Fruit fly (Drosophila melanogaster) whole organism, embryonic: ENCODE data around the gene CG32767.

ENCODE experiments used
- Ada2b ChIP-seq: fragments of 200-800 bp; sonication (Bioruptor generic); IDR thresholded peaks from 2 replicates; pipeline ENCODE4 v1.3.6; 2022; ENCODE audit warnings: missing biosample characterization, missing genetic modification characterization
- Atf3 ChIP-seq: fragments of 200-800 bp; sonication (Bioruptor generic); optimal IDR thresholded peaks from 3 replicates; lab custom pipeline; 2016; ENCODE audit warnings: missing biosample characterization, missing genetic modification characterization
- B-H1 ChIP-seq: fragments of 200-800 bp; sonication (Bioruptor generic); IDR thresholded peaks from 3 replicates; pipeline ENCODE4 v1.3.6; 2022; ENCODE audit warnings: missing biosample characterization, missing genetic modification characterization
- CG10431 ChIP-seq: fragments of 200-800 bp; sonication (Bioruptor generic); optimal IDR thresholded peaks from 3 replicates; lab custom pipeline; 2018; ENCODE audit warnings: missing biosample characterization, mild to moderate bottlenecking, missing genetic modification characterization
- CG10979 ChIP-seq: fragments of 200-800 bp; sonication (Bioruptor generic); optimal IDR thresholded peaks from 2 replicates; lab custom pipeline; 2018; ENCODE audit warnings: missing biosample characterization, mild to moderate bottlenecking, missing genetic modification characterization, moderate library complexity
- CG11504 ChIP-seq: fragments of 200-800 bp; sonication (Bioruptor generic); optimal IDR thresholded peaks from 3 replicates; lab custom pipeline; 2019; ENCODE audit warnings: missing biosample characterization, mild to moderate bottlenecking, missing genetic modification characterization, moderate library complexity
- CG11560 ChIP-seq: fragments of 200-800 bp; sonication (Bioruptor generic); IDR thresholded peaks from 3 replicates; pipeline ENCODE4 v1.3.6; 2022; ENCODE audit warnings: missing biosample characterization, missing genetic modification characterization
- CG12391 ChIP-seq: fragments of 200-800 bp; sonication (Bioruptor generic); optimal IDR thresholded peaks from 3 replicates; lab custom pipeline; 2018; ENCODE audit warnings: missing biosample characterization, mild to moderate bottlenecking, missing genetic modification characterization, moderate library complexity
- CG12942 ChIP-seq: fragments of 200-800 bp; sonication (Bioruptor generic); optimal IDR thresholded peaks from 3 replicates; lab custom pipeline; 2016; ENCODE audit warnings: missing biosample characterization, missing genetic modification characterization
- CG13287 ChIP-seq: fragments of 200-800 bp; sonication (Bioruptor generic); IDR thresholded peaks from 2 replicates; pipeline ENCODE4 v1.3.6; 2022; ENCODE audit warnings: missing biosample characterization, missing genetic modification characterization; ENCODE audit not compliant: partially characterized antibody
- CG14667 ChIP-seq: fragments of 200-800 bp; sonication (Bioruptor generic); IDR thresholded peaks from 2 replicates; pipeline ENCODE4 v1.3.6; 2022; ENCODE audit warnings: missing biosample characterization, missing genetic modification characterization
- CG1603 ChIP-seq: fragments of 200-800 bp; sonication (Bioruptor generic); optimal IDR thresholded peaks from 2 replicates; lab custom pipeline; 2019; ENCODE audit warnings: missing biosample characterization, mild to moderate bottlenecking, missing genetic modification characterization, moderate library complexity
- CG17568 ChIP-seq: fragments of 200-800 bp; sonication (Bioruptor generic); optimal IDR thresholded peaks from 2 replicates; lab custom pipeline; 2018; ENCODE audit warnings: missing biosample characterization, mild to moderate bottlenecking, missing genetic modification characterization, moderate library complexity
- CG1832 ChIP-seq: fragments of 200-800 bp; sonication (Bioruptor generic); optimal IDR thresholded peaks from 2 replicates; lab custom pipeline; 2017; ENCODE audit warnings: missing biosample characterization, mild to moderate bottlenecking, missing genetic modification characterization, inconsistent platforms
- CG30431 ChIP-seq: fragments of 200-800 bp; sonication (Bioruptor generic); optimal IDR thresholded peaks from 2 replicates; lab custom pipeline; 2017; ENCODE audit warnings: missing biosample characterization, missing genetic modification characterization
- CG4360 ChIP-seq: fragments of 200-800 bp; sonication (Bioruptor generic); IDR thresholded peaks from 2 replicates; pipeline ENCODE4 v1.3.6; 2022; ENCODE audit warnings: missing biosample characterization, missing genetic modification characterization
- CG4424 ChIP-seq: fragments of 200-800 bp; sonication (Bioruptor generic); optimal IDR thresholded peaks from 3 replicates; lab custom pipeline; 2016; ENCODE audit warnings: missing biosample characterization, missing genetic modification characterization
- CG4854 ChIP-seq: fragments of 200-800 bp; sonication (Bioruptor generic); optimal IDR thresholded peaks from 2 replicates; lab custom pipeline; 2016; ENCODE audit warnings: missing biosample characterization, missing genetic modification characterization, inconsistent platforms
- CG6813 ChIP-seq: fragments of 200-800 bp; sonication (Bioruptor generic); optimal IDR thresholded peaks from 2 replicates; lab custom pipeline; 2017; ENCODE audit warnings: missing biosample characterization, missing genetic modification characterization, mild to moderate bottlenecking, moderate library complexity, missing genetic modification reagents
- CG9817 ChIP-seq: fragments of 200-800 bp; sonication (Bioruptor generic); optimal IDR thresholded peaks from 2 replicates; lab custom pipeline; 2018; ENCODE audit warnings: missing biosample characterization, mild to moderate bottlenecking, missing genetic modification characterization, moderate library complexity
- Chrac-16 ChIP-seq: fragments of 200-800 bp; sonication (Bioruptor generic); optimal IDR thresholded peaks from 3 replicates; lab custom pipeline; 2016; ENCODE audit warnings: missing biosample characterization, missing genetic modification characterization
- Dip2 ChIP-seq: fragments of 200-800 bp; sonication (Bioruptor generic); IDR thresholded peaks from 2 replicates; pipeline ENCODE4 v1.3.6; 2022; ENCODE audit warnings: missing biosample characterization, missing genetic modification characterization
- Dip3 ChIP-seq: fragments of 200-800 bp; sonication (Bioruptor generic); optimal IDR thresholded peaks from 3 replicates; lab custom pipeline; 2016; ENCODE audit warnings: missing biosample characterization, missing genetic modification characterization
- Hmr ChIP-seq: fragments of 200-800 bp; sonication (Bioruptor generic); optimal IDR thresholded peaks from 3 replicates; lab custom pipeline; 2017; ENCODE audit warnings: mild to moderate bottlenecking, missing biosample characterization, missing genetic modification reagents, missing genetic modification characterization
- Hr39 ChIP-seq: fragments of >200 bp; optimal IDR thresholded peaks from 2 replicates; lab custom pipeline; 2017
- Jarid2 ChIP-seq: fragments of 200-800 bp; sonication (Bioruptor generic); optimal IDR thresholded peaks from 3 replicates; lab custom pipeline; 2017; ENCODE audit warnings: mild to moderate bottlenecking, missing biosample characterization, missing genetic modification reagents, missing genetic modification characterization
- Mrtf ChIP-seq: fragments of 200-800 bp; sonication (Bioruptor generic); IDR thresholded peaks from 3 replicates; pipeline ENCODE4 v1.3.6; 2022; ENCODE audit warnings: missing biosample characterization, missing genetic modification characterization
- Ravus ChIP-seq: fragments of 200-800 bp; sonication (Bioruptor generic); IDR thresholded peaks from 2 replicates; pipeline ENCODE4 v1.3.6; 2022; ENCODE audit warnings: missing biosample characterization, missing genetic modification characterization
- Side ChIP-seq: fragments of 200-800 bp; sonication (Bioruptor generic); optimal IDR thresholded peaks from 2 replicates; lab custom pipeline; 2016; ENCODE audit warnings: missing biosample characterization, missing genetic modification characterization
- Sox100B ChIP-seq: fragments of 200-800 bp; sonication (Bioruptor generic); optimal IDR thresholded peaks from 3 replicates; lab custom pipeline; 2018; ENCODE audit warnings: missing biosample characterization, mild to moderate bottlenecking, missing genetic modification characterization
- Ssrp ChIP-seq: fragments of 200-800 bp; sonication (Bioruptor generic); optimal IDR thresholded peaks from 2 replicates; lab custom pipeline; 2018; ENCODE audit warnings: missing biosample characterization, mild to moderate bottlenecking, missing genetic modification characterization, moderate library complexity
- Xbp1 ChIP-seq: fragments of 200-800 bp; sonication (Bioruptor generic); optimal IDR thresholded peaks from 3 replicates; lab custom pipeline; 2016; ENCODE audit warnings: missing biosample characterization, mild to moderate bottlenecking, missing genetic modification characterization
- Xrp1 ChIP-seq: fragments of 200-800 bp; sonication (Bioruptor generic); IDR thresholded peaks from 2 replicates; pipeline ENCODE4 v1.3.6; 2022; ENCODE audit warnings: missing biosample characterization, missing genetic modification characterization
- ab ChIP-seq: fragments of 200-800 bp; sonication (Bioruptor generic); optimal IDR thresholded peaks from 2 replicates; lab custom pipeline; 2016; ENCODE audit warnings: missing biosample characterization, missing genetic modification characterization
- crc ChIP-seq: fragments of 200-800 bp; sonication (Bioruptor generic); optimal IDR thresholded peaks from 2 replicates; lab custom pipeline; 2016; ENCODE audit warnings: missing biosample characterization, missing genetic modification characterization
- dm ChIP-seq: fragments of 200-800 bp; sonication (Bioruptor generic); optimal IDR thresholded peaks from 3 replicates; lab custom pipeline; 2016; ENCODE audit warnings: missing biosample characterization, missing genetic modification characterization
- dmrt11E ChIP-seq: fragments of 200-800 bp; sonication (Bioruptor generic); optimal IDR thresholded peaks from 3 replicates; lab custom pipeline; 2018; ENCODE audit warnings: missing biosample characterization, mild to moderate bottlenecking, missing genetic modification characterization, moderate library complexity
- fd102C ChIP-seq: fragments of 200-800 bp; sonication (Bioruptor generic); optimal IDR thresholded peaks from 2 replicates; lab custom pipeline; 2018; ENCODE audit warnings: missing biosample characterization, mild to moderate bottlenecking, missing genetic modification characterization, moderate library complexity
- ftz-f1 ChIP-seq: fragments of 200-800 bp; sonication (Bioruptor generic); optimal IDR thresholded peaks from 2 replicates; lab custom pipeline; 2016; ENCODE audit warnings: missing biosample characterization, missing genetic modification characterization
- gem ChIP-seq: fragments of 200-800 bp; sonication (Bioruptor generic); optimal IDR thresholded peaks from 2 replicates; lab custom pipeline; 2019; ENCODE audit warnings: missing biosample characterization, mild to moderate bottlenecking, missing genetic modification characterization, moderate library complexity
- hkb ChIP-seq, 2 experiments: fragments of 200-800 bp in 1 of 2; fragments of >200 bp in 1 of 2; sonication (Bioruptor generic) in 1 of 2; IDR thresholded peaks in 1 of 2; optimal IDR thresholded peaks in 1 of 2; 2 replicates each; pipeline versions ENCODE4 v1.3.6 to Lab custom; 2017 to 2022; ENCODE audit warnings: missing biosample characterization in 1 of 2, missing genetic modification characterization in 1 of 2
- luna ChIP-seq: fragments of 200-800 bp; sonication (Bioruptor generic); optimal IDR thresholded peaks from 2 replicates; lab custom pipeline; 2016; ENCODE audit warnings: missing biosample characterization, missing genetic modification characterization
- nmo ChIP-seq: fragments of 200-800 bp; sonication (Bioruptor generic); optimal IDR thresholded peaks from 2 replicates; lab custom pipeline; 2018; ENCODE audit warnings: missing biosample characterization, mild to moderate bottlenecking, missing genetic modification characterization, moderate library complexity
- onecut ChIP-seq: fragments of 200-800 bp; sonication (Bioruptor generic); IDR thresholded peaks from 2 replicates; pipeline ENCODE4 v1.3.6; 2022; ENCODE audit warnings: missing biosample characterization, missing genetic modification characterization
- pan ChIP-seq, 4 experiments: fragments of >200 bp in 3 of 4; fragments of 200-800 bp in 1 of 4; sonication (Bioruptor generic) in 1 of 4; optimal IDR thresholded peaks in 3 of 4; IDR thresholded peaks in 1 of 4; 2 replicates each; pipeline versions ENCODE4 v1.3.6 to Lab custom; 2017 to 2022; ENCODE audit warnings: missing biosample characterization in 2 of 4, missing genetic modification characterization in 2 of 4, mixed read lengths in 1 of 4
- slbo ChIP-seq: fragments of 200-800 bp; sonication (Bioruptor generic); IDR thresholded peaks from 2 replicates; pipeline ENCODE4 v1.3.6; 2022; ENCODE audit warnings: missing biosample characterization, missing genetic modification characterization
- sqz ChIP-seq: fragments of 200-800 bp; sonication (Bioruptor generic); optimal IDR thresholded peaks from 3 replicates; lab custom pipeline; 2018; ENCODE audit warnings: missing biosample characterization, mild to moderate bottlenecking, missing genetic modification characterization
- tna ChIP-seq: fragments of 200-800 bp; sonication (Bioruptor generic); IDR thresholded peaks from 2 replicates; pipeline ENCODE4 v1.3.6; 2022; ENCODE audit warnings: missing biosample characterization, missing genetic modification characterization; ENCODE audit not compliant: partially characterized antibody

The CG32767 gene

dm6 chrX:5085964-5086707 is 1.6 kb upstream of the CG32767 start (continued):
- peak; percentile 68 for TF ChIP-seq CG1832
- peak; percentile 93 for TF ChIP-seq sqz (GFP tag; lab: Kevin White, UChicago)
- peak; percentile 10 for TF ChIP-seq Dip3 (GFP tag; lab: Kevin White, UChicago)
- peak; percentile 14 for TF ChIP-seq crc (GFP tag; lab: Kevin White, UChicago)
- TF ChIP-seq CG9817 (tag; lab: Kevin White, UChicago) = no peak
- TF ChIP-seq B-H1 (GFP tag; lab: Robert Waterston, UW) = no peak
- no peak for TF ChIP-seq CG11560 (tag; lab: Robert Waterston, UW)
- no peak for TF ChIP-seq CG12942 (GFP tag; lab: Kevin White, UChicago)
- no peak for TF ChIP-seq luna (GFP tag; lab: Kevin White, UChicago)
- TF ChIP-seq CG30431 (GFP tag; lab: Kevin White, UChicago) = peak; percentile 5
- peak; percentile 66 for TF ChIP-seq gem
- peak; percentile 51 for TF ChIP-seq Ssrp
- TF ChIP-seq CG12391 = peak; percentile 44
- no peak for TF ChIP-seq ftz-f1 (GFP tag; lab: Kevin White, UChicago)
- peak; percentile 1 for TF ChIP-seq dm (GFP tag; lab: Kevin White, UChicago)
- TF ChIP-seq hkb (optimal IDR thresholded peaks at IDR 0.05; lab: Kevin White, UChicago) = no peak
- peak; percentile 39 for TF ChIP-seq hkb (GFP tag; IDR thresholded peaks at IDR 0.05; lab: Robert Waterston, UW)
- peak; percentile 23; the same call in 1 of the 2 replicates for TF ChIP-seq slbo (GFP tag; lab: Robert Waterston, UW)
- peak; percentile 48 for TF ChIP-seq Xbp1 (GFP tag; lab: Kevin White, UChicago)
- peak; percentile 34 for TF ChIP-seq nmo (GFP tag; lab: Kevin White, UChicago)
- no peak for TF ChIP-seq Side
- no peak for TF ChIP-seq Atf3
- TF ChIP-seq pan (optimal IDR thresholded peaks at IDR 0.05; lab: Kevin White, UChicago) = no peak
- TF ChIP-seq pan (GFP tag; optimal IDR thresholded peaks at IDR 0.05 in 1 of 2, IDR thresholded peaks at IDR 0.05 in 1 of 2) = no peak
- peak; percentile 10 for TF ChIP-seq Chrac-16 (GFP tag; lab: Kevin White, UChicago)
- TF ChIP-seq CG10431 (GFP tag; lab: Kevin White, UChicago) = no peak
- peak; percentile 95 for TF ChIP-seq onecut (GFP tag; lab: Robert Waterston, UW)
- peak; percentile 35; the same call in 1 of the 2 replicates for TF ChIP-seq CG13287 (GFP tag; lab: Robert Waterston, UW)
- peak; percentile 38 for TF ChIP-seq Jarid2 (GFP tag; lab: Kevin White, UChicago)
- TF ChIP-seq dmrt11E (tag; lab: Kevin White, UChicago) = peak; percentile 22
- peak; percentile 17 for TF ChIP-seq Sox100B (GFP tag; lab: Kevin White, UChicago)
- peak; percentile 31; the same call in 1 of the 2 replicates for TF ChIP-seq Xrp1
- peak; percentile 1 for TF ChIP-seq CG1603 (tag; lab: Kevin White, UChicago)
- TF ChIP-seq CG10979 (tag; lab: Kevin White, UChicago) = peak; percentile 55
- no peak for TF ChIP-seq Ravus (GFP tag; lab: Robert Waterston, UW)
- TF ChIP-seq Ada2b (GFP tag; lab: Robert Waterston, UW) = peak; percentile 32; the same call in 1 of the 2 replicates
- TF ChIP-seq ab (GFP tag; lab: Kevin White, UChicago) = no peak
- no peak for TF ChIP-seq tna (GFP tag; lab: Robert Waterston, UW)
- no peak for TF ChIP-seq Hr39 (lab: Kevin White, UChicago)
- no peak for TF ChIP-seq Dip2 (GFP tag; lab: Robert Waterston, UW)
- TF ChIP-seq CG4360 (GFP tag; lab: Robert Waterston, UW) = peak; percentile 74
- peak; percentile 59 for TF ChIP-seq CG11504
- no peak for TF ChIP-seq CG6813 (GFP tag; lab: Kevin White, UChicago)
- TF ChIP-seq fd102C = no peak
- peak; percentile 48 for TF ChIP-seq Hmr (GFP tag; lab: Kevin White, UChicago)
- TF ChIP-seq CG4854 = no peak
- no peak for TF ChIP-seq CG17568 (GFP tag; lab: Kevin White, UChicago)
- TF ChIP-seq CG4424 (GFP tag; lab: Kevin White, UChicago) = peak; percentile 39
- TF ChIP-seq Mrtf (GFP tag; lab: Robert Waterston, UW) = 0 out of 3 replicates have a peak, but pooled peaks have one; percentile 24
- TF ChIP-seq CG14667 (GFP tag; lab: Robert Waterston, UW) = no peak
